Worm (Caenorhabditis elegans): ENCODE data around the gene Y38H6C.4.

- TF ChIP-seq unc-39 (tag; optimal IDR thresholded peaks at IDR 0.05) (no peak), unc-62 (GFP tag; optimal IDR thresholded peaks at IDR 0.05) (no peak)
Observed at ce11 chrV:20460808-20461207, 44.1 kb downstream of the Y38H6C.4 start, which contains the start of gene B0250.18.

Measured in whole organism, L3 larva.